Worm (Caenorhabditis elegans) whole organism, midembryonic: ENCODE measurements around the gene F14D7.9.
"Not testable (repeated sequence)": the region's sequence is repeated elsewhere in the genome, so short reads cannot be mapped to it uniquely, and the experiment has no call there.

ENCODE experiments used
- T22C8.4 ChIP-seq: fragments of 200-800 bp; sonication (Bioruptor generic); IDR thresholded peaks from 2 replicates; pipeline ENCODE4 v1.3.6; 2022; ENCODE audit warnings: missing genetic modification characterization, missing compliant biosample characterization
- cog-1 ChIP-seq: sonication (generic microtip); optimal IDR thresholded peaks from 2 replicates; lab custom pipeline; 2016; ENCODE audit warnings: missing genetic modification characterization, missing compliant biosample characterization
- flt-1 ChIP-seq: fragments of 200-800 bp; sonication (Bioruptor generic); IDR thresholded peaks from 2 replicates; pipeline ENCODE4 v1.3.6; 2022; ENCODE audit warnings: missing genetic modification characterization, missing compliant biosample characterization
- klf-2 ChIP-seq: fragments of 200-800 bp; sonication (Bioruptor generic); conservative IDR thresholded peaks from 2 replicates; pipeline ENCODE4 v1.3.6; 2022; ENCODE audit warnings: missing genetic modification reagents, missing genetic modification characterization, missing compliant biosample characterization
- med-1 ChIP-seq: sonication (generic microtip); optimal IDR thresholded peaks from 2 replicates; lab custom pipeline; 2017; ENCODE audit warnings: missing genetic modification characterization, mild to moderate bottlenecking, missing compliant biosample characterization, antibody characterized with exemption, missing genetic modification reagents; ENCODE audit not compliant: insufficient read depth
- ref-1 ChIP-seq: fragments of 200-800 bp; sonication (Bioruptor generic); conservative IDR thresholded peaks from 2 replicates; pipeline ENCODE4 v1.3.6; 2022; ENCODE audit warnings: missing genetic modification reagents, missing genetic modification characterization, missing compliant biosample characterization
- tab-1 ChIP-seq: fragments of 200-800 bp; sonication (Bioruptor generic); IDR thresholded peaks from 2 replicates; pipeline ENCODE4 v1.3.6; 2022; ENCODE audit warnings: missing genetic modification characterization, missing compliant biosample characterization
- ztf-23 ChIP-seq: fragments of 200-800 bp; sonication (Bioruptor generic); IDR thresholded peaks from 2 replicates; pipeline ENCODE4 v1.3.6; 2022; ENCODE audit warnings: missing genetic modification reagents, missing genetic modification characterization, missing compliant biosample characterization
- ztf-29 ChIP-seq: fragments of 200-800 bp; sonication (Bioruptor generic); IDR thresholded peaks from 2 replicates; pipeline ENCODE4 v1.3.6; 2022; ENCODE audit warnings: missing genetic modification reagents, missing genetic modification characterization, missing compliant biosample characterization

F14D7.9 gene

DNA sequence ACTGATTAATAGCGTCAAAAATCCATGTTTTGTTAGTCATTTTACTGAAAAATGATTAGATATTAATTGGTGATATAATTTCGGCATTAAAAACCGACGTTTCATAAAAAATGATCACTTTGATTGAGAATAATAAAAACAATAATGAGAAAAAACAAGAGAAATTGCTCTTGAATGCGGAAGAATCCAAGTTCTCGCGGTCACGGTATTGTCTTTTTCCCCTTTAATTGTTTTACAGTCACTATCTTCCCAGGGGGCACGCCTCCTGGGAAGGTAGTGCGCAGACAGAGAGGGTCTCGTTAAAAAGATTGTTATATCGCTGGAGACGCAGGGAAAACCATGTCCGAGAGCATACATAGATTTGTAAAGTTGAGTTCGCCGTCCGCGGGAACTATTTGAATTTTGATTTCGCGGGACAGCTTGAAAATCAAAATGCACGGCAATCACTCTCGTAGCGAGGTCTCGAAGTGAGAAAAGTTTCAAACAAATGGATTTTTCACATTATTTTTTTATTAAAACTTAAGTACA, 765 bp upstream of the F14D7.9 start, which contains the start of gene F14D7.2:
Gene F14D7.2, minus strand, starts transcription at position 51 of the 528 bp plus-strand sequence.
- TF ChIP-seq ref-1 (GFP tag; lab: Robert Waterston, UW) (no peak), T22C8.4 (GFP tag; lab: Robert Waterston, UW) (no peak), cog-1 (tag; lab: Kevin White, UChicago) (no peak), ztf-29 (GFP tag; lab: Robert Waterston, UW) (no peak), flt-1 (no peak), klf-2 (GFP tag; lab: Robert Waterston, UW) (no peak), ztf-23 (GFP tag; lab: Robert Waterston, UW) (no peak), tab-1 (GFP tag; lab: Robert Waterston, UW) (no peak), med-1 (GFP tag; lab: Kevin White, UChicago) (no peak)

DNA sequence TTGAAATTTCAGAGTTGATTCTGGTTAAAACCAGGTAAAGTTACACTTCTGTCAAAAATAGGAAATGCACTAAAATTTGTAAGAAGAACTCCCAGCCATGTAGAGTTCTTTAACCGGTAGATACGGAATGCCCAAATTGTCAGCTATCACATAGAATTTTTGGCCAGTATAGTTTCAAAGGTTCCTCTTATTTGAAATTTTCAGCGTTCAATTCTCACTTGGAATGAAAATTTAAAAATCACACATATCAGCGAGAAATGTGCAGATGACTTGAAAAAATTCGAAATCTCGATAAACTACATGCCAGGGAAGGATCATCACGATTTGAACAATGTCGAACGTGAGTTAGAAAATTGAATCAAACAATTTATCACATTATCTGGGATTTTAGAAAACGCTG, 2.0 kb downstream of the F14D7.9 start, which contains the start of gene F14D7.3:
Gene F14D7.3, plus strand, starts transcription at position 301 of the 400 bp plus-strand sequence.
- TF ChIP-seq tab-1 (GFP tag; lab: Robert Waterston, UW): no peak
- no peak for TF ChIP-seq T22C8.4 (GFP tag; lab: Robert Waterston, UW)
- TF ChIP-seq ref-1 (GFP tag; lab: Robert Waterston, UW): no peak
- no peak for TF ChIP-seq klf-2 (GFP tag; lab: Robert Waterston, UW)
- TF ChIP-seq ztf-23 (GFP tag; lab: Robert Waterston, UW): no peak
- TF ChIP-seq flt-1: no peak
- TF ChIP-seq med-1 (GFP tag; lab: Kevin White, UChicago): no peak
- TF ChIP-seq cog-1 (tag; lab: Kevin White, UChicago): no peak
- no peak for TF ChIP-seq ztf-29 (GFP tag; lab: Robert Waterston, UW)

DNA sequence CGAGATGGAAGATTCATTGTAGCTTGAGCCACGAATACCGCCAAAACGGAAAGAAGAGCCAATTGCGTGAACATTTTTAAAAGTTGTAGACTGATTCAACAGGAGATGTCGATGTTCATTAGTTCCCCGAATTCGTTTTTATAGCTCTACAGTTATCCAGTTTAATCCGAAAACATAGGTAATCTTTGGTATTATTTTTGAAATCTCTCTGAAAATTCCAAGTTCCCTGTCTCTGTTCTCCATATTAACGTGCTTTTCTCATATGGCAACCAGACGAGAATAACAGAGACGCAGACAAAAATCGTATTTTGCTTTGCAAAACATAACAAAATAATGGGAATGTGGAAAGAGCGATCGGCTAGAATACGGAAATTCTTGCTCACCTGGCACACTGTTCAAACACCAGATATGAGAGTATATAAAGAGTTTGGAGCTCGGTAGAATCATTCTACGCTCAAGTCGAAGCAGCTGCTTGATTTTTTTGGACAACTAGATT, 5.1 kb downstream of the F14D7.9 start, which contains the start of the genes spig-3 and F14D7.12:
Gene spig-3, minus strand, starts transcription at position 101 of the 496 bp plus-strand sequence.
Gene F14D7.12, plus strand, starts transcription at position 446 of the 496 bp plus-strand sequence.
- no peak for TF ChIP-seq flt-1
- TF ChIP-seq med-1 (GFP tag; lab: Kevin White, UChicago): no peak
- no peak for TF ChIP-seq cog-1 (tag; lab: Kevin White, UChicago)
- no peak for TF ChIP-seq ref-1 (GFP tag; lab: Robert Waterston, UW)
- no peak for TF ChIP-seq T22C8.4 (GFP tag; lab: Robert Waterston, UW)
- TF ChIP-seq ztf-29 (GFP tag; lab: Robert Waterston, UW): no peak
- TF ChIP-seq tab-1 (GFP tag; lab: Robert Waterston, UW): no peak
- TF ChIP-seq klf-2 (GFP tag; lab: Robert Waterston, UW): no peak
- TF ChIP-seq ztf-23 (GFP tag; lab: Robert Waterston, UW): no peak

DNA sequence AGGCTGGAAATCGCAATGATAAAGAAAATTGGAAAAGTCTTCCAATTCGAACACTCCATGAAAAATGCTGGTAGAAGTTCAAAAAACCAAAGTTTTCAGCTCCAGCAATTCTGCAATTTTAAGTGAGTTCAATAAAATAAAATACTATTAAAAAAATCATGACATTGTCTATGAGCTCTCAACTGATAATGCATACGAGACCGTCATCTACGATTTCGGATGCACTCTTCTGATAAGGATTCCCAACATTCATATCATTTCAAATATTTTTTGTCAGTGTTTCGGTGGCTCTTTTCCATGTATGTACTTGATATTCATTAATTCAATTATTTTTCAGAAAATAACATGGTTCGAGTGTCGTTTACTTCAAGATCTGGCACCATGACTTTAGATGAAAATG, 6.6 kb downstream of the F14D7.9 start, which contains the start of gene F14D7.6:
Gene F14D7.6, plus strand, starts transcription at position 338 of the 400 bp plus-strand sequence.
- TF ChIP-seq ref-1 (GFP tag; lab: Robert Waterston, UW) (no peak), tab-1 (GFP tag; lab: Robert Waterston, UW) (no peak), flt-1 (no peak), ztf-23 (GFP tag; lab: Robert Waterston, UW) (no peak), med-1 (GFP tag; lab: Kevin White, UChicago) (no peak), cog-1 (tag; lab: Kevin White, UChicago) (no peak), klf-2 (GFP tag; lab: Robert Waterston, UW) (no peak), T22C8.4 (GFP tag; lab: Robert Waterston, UW) (no peak), ztf-29 (GFP tag; lab: Robert Waterston, UW) (no peak)

DNA sequence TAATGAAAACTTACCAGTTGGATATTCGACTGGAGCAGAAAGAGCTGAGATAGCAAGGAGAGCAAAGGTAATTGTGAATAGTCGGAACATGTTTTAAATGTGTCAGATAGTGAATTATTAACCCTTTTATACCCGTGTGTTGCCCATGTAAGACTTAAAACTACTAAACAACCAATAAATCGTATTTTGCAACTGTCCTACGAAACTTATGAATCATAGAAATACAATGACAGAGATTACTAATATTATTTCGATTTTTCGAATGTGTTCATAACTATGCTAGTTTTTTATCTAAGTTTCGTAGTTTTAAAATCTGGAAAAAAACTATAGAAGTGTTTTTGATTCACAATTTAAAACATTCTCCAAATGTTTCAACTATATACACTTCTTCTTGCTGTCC, 12.3 kb downstream of the F14D7.9 start, which contains the start of gene spig-4:
Gene spig-4, minus strand, starts transcription at position 101 of the 400 bp plus-strand sequence.
- TF ChIP-seq T22C8.4 (GFP tag; lab: Robert Waterston, UW); ref-1 (GFP tag; lab: Robert Waterston, UW); cog-1 (tag; lab: Kevin White, UChicago): not testable (repeated sequence)

DNA sequence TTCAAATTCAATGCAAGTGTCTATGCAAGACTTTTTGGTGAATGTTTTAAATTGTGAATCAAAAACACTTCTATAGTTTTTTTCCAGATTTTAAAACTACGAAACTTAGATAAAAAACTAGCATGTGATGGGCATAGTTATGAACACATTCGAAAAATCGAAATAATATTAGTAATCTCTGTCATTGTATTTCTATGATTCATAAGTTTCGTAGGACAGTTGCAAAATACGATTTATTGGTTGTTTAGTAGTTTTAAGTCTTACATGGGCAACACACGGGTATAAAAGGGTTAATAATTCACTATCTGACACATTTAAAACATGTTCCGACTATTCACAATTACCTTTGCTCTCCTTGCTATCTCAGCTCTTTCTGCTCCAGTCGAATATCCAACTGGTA, 13.7 kb downstream of the F14D7.9 start, which contains the start of gene spig-5:
Gene spig-5, plus strand, starts transcription at position 301 of the 400 bp plus-strand sequence.
- TF ChIP-seq ztf-23 (GFP tag; lab: Robert Waterston, UW); T22C8.4 (GFP tag; lab: Robert Waterston, UW); cog-1 (tag; lab: Kevin White, UChicago): not testable (repeated sequence)

DNA sequence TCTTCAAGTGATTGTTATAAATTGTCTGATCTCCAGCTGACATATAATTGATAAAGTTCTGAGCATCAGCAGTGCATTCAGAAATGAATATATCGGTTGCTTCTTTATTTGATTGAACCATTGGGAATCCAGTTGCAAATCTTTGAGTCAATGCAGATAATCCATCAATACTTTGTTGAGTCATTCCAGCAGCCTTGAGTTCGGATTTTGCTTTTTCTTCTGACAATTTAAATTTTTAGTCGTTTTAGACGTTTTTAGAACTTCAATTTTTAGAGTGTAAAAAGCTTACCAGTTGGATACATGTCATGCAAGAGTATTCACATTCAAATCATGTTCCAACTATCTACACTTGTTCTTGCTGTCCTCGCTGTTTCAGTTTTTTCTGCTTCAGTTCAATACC, 15.1 kb downstream of the F14D7.9 start, which contains the start of gene F14D7.14:
Gene F14D7.14, plus strand, starts transcription at position 301 of the 400 bp plus-strand sequence.
- not testable (repeated sequence) for TF ChIP-seq tab-1 (GFP tag; lab: Robert Waterston, UW); ztf-23 (GFP tag; lab: Robert Waterston, UW); flt-1

DNA sequence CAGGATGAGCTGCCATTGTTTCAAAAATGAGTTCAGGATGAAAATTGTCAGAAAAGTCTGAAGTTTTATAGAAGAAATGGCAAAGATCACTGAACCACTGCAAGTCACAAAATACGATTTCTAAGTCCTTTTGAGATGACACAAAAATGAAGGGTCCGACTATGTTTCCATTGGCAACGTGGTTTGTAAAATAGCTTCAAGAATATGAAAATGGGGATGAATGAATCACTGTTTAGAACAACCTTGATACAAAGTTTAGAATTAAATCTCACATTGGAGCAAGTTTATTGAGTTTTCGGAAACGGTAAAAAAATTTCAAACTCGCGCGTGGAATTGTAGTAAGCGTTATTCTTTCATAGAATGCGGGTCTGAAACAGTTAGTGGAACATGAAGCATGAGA, 16.6 kb downstream of the F14D7.9 start, which contains the start of gene ddn-3:
Gene ddn-3, minus strand, starts transcription at position 101 of the 400 bp plus-strand sequence.
- TF ChIP-seq med-1 (GFP tag; lab: Kevin White, UChicago): no peak
- no peak for TF ChIP-seq cog-1 (tag; lab: Kevin White, UChicago)
- no peak for TF ChIP-seq ztf-29 (GFP tag; lab: Robert Waterston, UW)
- no peak for TF ChIP-seq tab-1 (GFP tag; lab: Robert Waterston, UW)
- no peak for TF ChIP-seq klf-2 (GFP tag; lab: Robert Waterston, UW)
- TF ChIP-seq T22C8.4 (GFP tag; lab: Robert Waterston, UW): no peak
- TF ChIP-seq flt-1: no peak
- no peak for TF ChIP-seq ref-1 (GFP tag; lab: Robert Waterston, UW)

DNA sequence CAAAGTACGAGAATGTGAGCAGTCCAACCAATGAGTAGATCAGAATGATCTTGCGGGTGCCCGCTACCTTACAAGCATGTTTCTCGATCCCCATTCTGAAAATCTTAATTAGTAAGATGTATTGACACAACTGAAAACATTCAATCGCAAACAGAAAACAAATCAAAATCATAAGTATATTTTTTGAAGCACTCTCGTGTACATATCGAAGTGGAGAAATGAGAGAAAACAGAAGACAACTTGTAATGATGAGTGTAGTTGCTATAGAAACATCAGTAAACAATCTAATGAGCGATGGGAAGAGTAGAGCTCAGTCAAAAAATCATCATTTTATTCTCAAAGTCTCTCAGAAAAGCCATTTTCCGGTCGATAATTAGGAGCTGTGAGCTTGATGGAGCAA, 18.2 kb downstream of the F14D7.9 start, which contains the start of gene F14D7.8:
Gene F14D7.8, minus strand, starts transcription at position 101 of the 400 bp plus-strand sequence.
- TF ChIP-seq T22C8.4 (GFP tag; lab: Robert Waterston, UW) (no peak), med-1 (GFP tag; lab: Kevin White, UChicago) (no peak), ref-1 (GFP tag; lab: Robert Waterston, UW) (no peak), tab-1 (GFP tag; lab: Robert Waterston, UW) (no peak), ztf-29 (GFP tag; lab: Robert Waterston, UW) (no peak), ztf-23 (GFP tag; lab: Robert Waterston, UW) (no peak), flt-1 (no peak), klf-2 (GFP tag; lab: Robert Waterston, UW) (no peak), cog-1 (tag; lab: Kevin White, UChicago) (no peak)
